Fruit fly (Drosophila melanogaster) whole organism, pupa: ENCODE data around the gene CG34008.

Experiments
- CG10348 ChIP-seq: fragments of 200-800 bp; sonication (Bioruptor generic); IDR thresholded peaks from 2 replicates; pipeline ENCODE4 v1.3.6; 2022; ENCODE audit warnings: missing biosample characterization, missing genetic modification characterization
- CG12605 ChIP-seq: fragments of 200-800 bp; sonication (Bioruptor generic); IDR thresholded peaks from 2 replicates; pipeline ENCODE4 v1.3.6; 2022; ENCODE audit warnings: missing biosample characterization, missing genetic modification characterization
- CG13204 ChIP-seq: fragments of 200-800 bp; sonication (Bioruptor generic); optimal IDR thresholded peaks from 2 replicates; lab custom pipeline; 2018; ENCODE audit warnings: missing biosample characterization, mild to moderate bottlenecking, missing genetic modification characterization, moderate library complexity
- CG14655 ChIP-seq: fragments of 200-800 bp; sonication (Bioruptor generic); optimal IDR thresholded peaks from 3 replicates; lab custom pipeline; 2017; ENCODE audit warnings: mild to moderate bottlenecking, missing biosample characterization, missing genetic modification reagents, missing genetic modification characterization
- CG15710 ChIP-seq: fragments of 200-800 bp; sonication (Bioruptor generic); optimal IDR thresholded peaks from 2 replicates; lab custom pipeline; 2018; ENCODE audit warnings: missing biosample characterization, mild to moderate bottlenecking, missing genetic modification characterization, moderate library complexity
- CG17806 ChIP-seq: fragments of 200-800 bp; sonication (Bioruptor generic); optimal IDR thresholded peaks from 2 replicates; lab custom pipeline; 2018; ENCODE audit warnings: missing biosample characterization, mild to moderate bottlenecking, missing genetic modification characterization, moderate library complexity
- CG32121 ChIP-seq: fragments of 200-800 bp; sonication (Bioruptor generic); IDR thresholded peaks from 2 replicates; pipeline ENCODE4 v1.3.6; 2022; ENCODE audit warnings: missing biosample characterization, missing genetic modification characterization
- CG34367 ChIP-seq: fragments of 200-800 bp; sonication (Bioruptor generic); optimal IDR thresholded peaks from 2 replicates; lab custom pipeline; 2018; ENCODE audit warnings: missing biosample characterization, mild to moderate bottlenecking, missing genetic modification characterization
- CG4496 ChIP-seq: fragments of 200-800 bp; sonication (Bioruptor generic); IDR thresholded peaks from 3 replicates; pipeline ENCODE4 v1.3.6; 2022; ENCODE audit warnings: missing biosample characterization, missing genetic modification characterization
- CG8159 ChIP-seq: fragments of 200-800 bp; sonication (Bioruptor generic); optimal IDR thresholded peaks from 3 replicates; lab custom pipeline; 2018; ENCODE audit warnings: missing biosample characterization, mild to moderate bottlenecking, missing genetic modification characterization, moderate library complexity
- CG8301 ChIP-seq: fragments of 200-800 bp; sonication (Bioruptor generic); optimal IDR thresholded peaks from 2 replicates; lab custom pipeline; 2018; ENCODE audit warnings: missing biosample characterization, mild to moderate bottlenecking, missing genetic modification characterization
- CG9948 ChIP-seq: fragments of 200-800 bp; sonication (Bioruptor generic); optimal IDR thresholded peaks from 2 replicates; lab custom pipeline; 2018; ENCODE audit warnings: missing biosample characterization, mild to moderate bottlenecking, missing genetic modification characterization, moderate library complexity
- D1 ChIP-seq: fragments of 200-800 bp; sonication (Bioruptor generic); optimal IDR thresholded peaks from 2 replicates; lab custom pipeline; 2018; ENCODE audit warnings: missing biosample characterization, mild to moderate bottlenecking, missing genetic modification characterization, moderate library complexity
- EcR ChIP-seq: fragments of 200-800 bp; sonication (Bioruptor generic); optimal IDR thresholded peaks from 3 replicates; lab custom pipeline; 2019; ENCODE audit warnings: missing biosample characterization, missing genetic modification characterization, mild to moderate bottlenecking, moderate library complexity, missing genetic modification reagents
- Ets98B ChIP-seq: fragments of 200-800 bp; sonication (Bioruptor generic); IDR thresholded peaks from 2 replicates; pipeline ENCODE4 v1.3.6; 2022; ENCODE audit warnings: missing biosample characterization, missing genetic modification characterization
- Pif1A ChIP-seq: fragments of 200-800 bp; sonication (Bioruptor generic); optimal IDR thresholded peaks from 3 replicates; lab custom pipeline; 2016; ENCODE audit warnings: missing biosample characterization, missing genetic modification characterization
- Pif1B ChIP-seq: fragments of 200-800 bp; sonication (Bioruptor generic); optimal IDR thresholded peaks from 3 replicates; lab custom pipeline; 2016; ENCODE audit warnings: missing biosample characterization, missing genetic modification characterization
- Snoo ChIP-seq: fragments of 200-800 bp; sonication (Bioruptor generic); optimal IDR thresholded peaks from 3 replicates; lab custom pipeline; 2017; ENCODE audit warnings: missing biosample characterization, mild to moderate bottlenecking, missing genetic modification characterization, inconsistent platforms
- fd96Ca ChIP-seq: fragments of 200-800 bp; sonication (Bioruptor generic); IDR thresholded peaks from 3 replicates; pipeline ENCODE4 v1.3.6; 2022; ENCODE audit warnings: missing biosample characterization, missing genetic modification characterization
- gl ChIP-seq: fragments of 200-800 bp; sonication (Bioruptor generic); optimal IDR thresholded peaks from 2 replicates; lab custom pipeline; 2018; ENCODE audit warnings: missing biosample characterization, mild to moderate bottlenecking, missing genetic modification characterization
- rn ChIP-seq: fragments of 200-800 bp; sonication (Bioruptor generic); IDR thresholded peaks from 2 replicates; pipeline ENCODE4 v1.3.6; 2022; ENCODE audit warnings: missing biosample characterization, missing genetic modification characterization

The CG34008 gene

DNA sequence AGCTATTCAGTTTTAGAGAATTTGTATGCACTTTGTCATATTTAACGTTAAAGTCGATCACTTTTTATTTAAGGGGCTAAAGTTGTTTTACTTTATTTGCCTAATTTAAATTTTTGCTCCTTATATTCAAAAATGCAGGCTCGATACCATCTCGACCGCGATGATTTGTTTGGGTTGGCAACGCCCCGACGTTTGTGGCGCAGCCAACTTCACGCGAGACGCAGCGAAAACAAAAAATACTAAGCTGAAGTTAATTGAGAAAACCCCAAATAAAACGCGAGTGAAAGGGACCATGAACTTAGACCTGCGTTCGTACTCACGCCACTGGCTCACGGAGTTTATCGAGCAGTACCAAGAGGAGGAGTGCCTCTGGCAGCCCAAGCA lies 23.2 kb downstream of the CG34008 start:
- TF ChIP-seq fd96Ca (GFP tag; lab: Robert Waterston, UW) (no peak), Pif1A (GFP tag; lab: Kevin White, UChicago) (no peak), Ets98B (GFP tag; lab: Robert Waterston, UW) (no peak), Snoo (tag; lab: Kevin White, UChicago) (no peak), EcR (GFP tag; lab: Kevin White, UChicago) (no peak), CG12605 (GFP tag; lab: Robert Waterston, UW) (no peak), CG10348 (GFP tag; lab: Robert Waterston, UW) (no peak), CG32121 (no peak), CG4496 (GFP tag; lab: Robert Waterston, UW) (no peak), Pif1B (GFP tag; lab: Kevin White, UChicago) (no peak), CG34367 (tag; lab: Kevin White, UChicago) (no peak), CG17806 (tag; lab: Kevin White, UChicago) (no peak), rn (no peak), CG8301 (tag; lab: Kevin White, UChicago) (no peak), D1 (tag; lab: Kevin White, UChicago) (no peak), gl (tag; lab: Kevin White, UChicago) (no peak), CG9948 (tag; lab: Kevin White, UChicago) (no peak), CG8159 (tag; lab: Kevin White, UChicago) (no peak), CG13204 (GFP tag; lab: Kevin White, UChicago) (no peak)

DNA sequence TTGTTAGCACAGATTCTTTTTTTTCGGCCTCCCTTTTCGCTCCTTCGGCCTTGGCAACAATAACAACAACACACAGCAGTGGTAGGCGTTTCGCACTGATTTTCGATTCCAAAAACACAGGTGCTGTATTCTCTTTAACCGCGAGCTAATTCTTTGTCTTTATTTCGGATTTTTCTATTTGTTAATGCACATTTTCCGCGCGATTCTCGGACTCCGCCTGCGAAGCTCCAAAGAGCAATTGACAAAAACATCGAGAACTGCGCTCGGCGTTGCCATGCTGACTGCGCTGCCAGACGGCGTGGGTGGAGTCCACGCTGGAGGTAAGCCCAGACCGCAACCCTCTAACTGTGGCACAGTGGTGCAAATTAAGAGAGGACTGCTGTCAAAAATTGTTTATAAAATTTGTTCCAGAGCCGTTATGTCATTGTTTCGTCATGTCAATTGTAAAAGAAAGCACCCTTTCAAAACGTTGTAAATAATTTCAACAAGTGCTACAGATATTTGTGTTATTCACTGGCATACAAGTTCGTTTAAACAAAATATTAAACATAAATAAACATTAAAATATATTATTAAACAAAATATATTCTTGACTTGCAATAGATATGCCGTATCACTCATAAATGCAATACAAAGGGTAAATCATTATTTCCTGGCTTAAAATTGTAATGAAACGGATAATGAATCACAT lies 23.8 kb downstream of the CG34008 start, which contains the start of the genes DPCoAC and CG5180:
TSS of gene DPCoAC (minus strand) at position 253 of the 691 bp plus-strand sequence.
TSS of gene CG5180 (plus strand) at position 516 of the 691 bp plus-strand sequence.
- TF ChIP-seq CG15710 (tag; lab: Kevin White, UChicago) = peak; percentile 52
- no peak for TF ChIP-seq CG10348 (GFP tag; lab: Robert Waterston, UW)
- no peak for TF ChIP-seq Pif1A (GFP tag; lab: Kevin White, UChicago)
- peak; percentile 71 for TF ChIP-seq fd96Ca (GFP tag; lab: Robert Waterston, UW)
- TF ChIP-seq CG34367 (tag; lab: Kevin White, UChicago) = peak; percentile 10
- peak; percentile 14 for TF ChIP-seq gl (tag; lab: Kevin White, UChicago)
- peak; percentile 47 for TF ChIP-seq CG8159 (tag; lab: Kevin White, UChicago)
- peak; percentile 53 for TF ChIP-seq Snoo (tag; lab: Kevin White, UChicago)
- TF ChIP-seq D1 (tag; lab: Kevin White, UChicago) = no peak
- TF ChIP-seq CG17806 (tag; lab: Kevin White, UChicago) = peak; percentile 19
- TF ChIP-seq CG32121 = peak; percentile 67
- no peak for TF ChIP-seq CG9948 (tag; lab: Kevin White, UChicago)
- peak; percentile 48 for TF ChIP-seq CG8301 (tag; lab: Kevin White, UChicago)
- no peak for TF ChIP-seq CG13204 (GFP tag; lab: Kevin White, UChicago)
- peak; percentile 63 for TF ChIP-seq CG14655
- TF ChIP-seq EcR (GFP tag; lab: Kevin White, UChicago) = peak; percentile 18
- TF ChIP-seq CG4496 (GFP tag; lab: Robert Waterston, UW) = peak; percentile 84
- TF ChIP-seq CG12605 (GFP tag; lab: Robert Waterston, UW) = peak; percentile 47; the same call in 1 of the 2 replicates
- TF ChIP-seq Ets98B (GFP tag; lab: Robert Waterston, UW) = peak; percentile 41
- peak; percentile 33; the same call in 1 of the 2 replicates for TF ChIP-seq rn
- peak; percentile 31 for TF ChIP-seq Pif1B (GFP tag; lab: Kevin White, UChicago)

DNA sequence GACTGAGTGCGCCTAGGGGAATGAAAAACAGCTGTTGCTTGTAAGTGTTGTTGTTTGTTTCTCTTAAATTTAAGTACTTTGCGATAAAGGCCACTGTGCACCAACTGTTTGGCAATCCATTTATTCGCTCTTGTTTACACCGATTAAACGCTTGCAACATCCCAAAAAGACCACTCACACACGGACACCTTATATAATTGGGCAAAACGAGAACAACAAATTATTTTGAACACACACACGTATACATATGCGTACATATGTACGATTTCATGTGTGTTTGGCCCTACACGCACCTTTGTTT lies 24.3 kb downstream of the CG34008 start:
- TF ChIP-seq CG4496 (GFP tag; lab: Robert Waterston, UW) (no peak), Pif1B (GFP tag; lab: Kevin White, UChicago) (no peak), D1 (tag; lab: Kevin White, UChicago) (no peak), Snoo (tag; lab: Kevin White, UChicago) (no peak), CG15710 (tag; lab: Kevin White, UChicago) (no peak), gl (tag; lab: Kevin White, UChicago) (no peak), CG9948 (tag; lab: Kevin White, UChicago) (no peak), Pif1A (GFP tag; lab: Kevin White, UChicago) (no peak), CG17806 (tag; lab: Kevin White, UChicago) (no peak), CG10348 (GFP tag; lab: Robert Waterston, UW) (no peak), CG8301 (tag; lab: Kevin White, UChicago) (no peak), CG34367 (tag; lab: Kevin White, UChicago) (no peak), fd96Ca (GFP tag; lab: Robert Waterston, UW) (no peak), CG14655 (no peak), EcR (GFP tag; lab: Kevin White, UChicago) (no peak), rn (no peak), CG8159 (tag; lab: Kevin White, UChicago) (no peak), CG13204 (GFP tag; lab: Kevin White, UChicago) (no peak), Ets98B (GFP tag; lab: Robert Waterston, UW) (no peak), CG12605 (GFP tag; lab: Robert Waterston, UW) (no peak)
- TF ChIP-seq, all 21 proteins: peak for 0

DNA sequence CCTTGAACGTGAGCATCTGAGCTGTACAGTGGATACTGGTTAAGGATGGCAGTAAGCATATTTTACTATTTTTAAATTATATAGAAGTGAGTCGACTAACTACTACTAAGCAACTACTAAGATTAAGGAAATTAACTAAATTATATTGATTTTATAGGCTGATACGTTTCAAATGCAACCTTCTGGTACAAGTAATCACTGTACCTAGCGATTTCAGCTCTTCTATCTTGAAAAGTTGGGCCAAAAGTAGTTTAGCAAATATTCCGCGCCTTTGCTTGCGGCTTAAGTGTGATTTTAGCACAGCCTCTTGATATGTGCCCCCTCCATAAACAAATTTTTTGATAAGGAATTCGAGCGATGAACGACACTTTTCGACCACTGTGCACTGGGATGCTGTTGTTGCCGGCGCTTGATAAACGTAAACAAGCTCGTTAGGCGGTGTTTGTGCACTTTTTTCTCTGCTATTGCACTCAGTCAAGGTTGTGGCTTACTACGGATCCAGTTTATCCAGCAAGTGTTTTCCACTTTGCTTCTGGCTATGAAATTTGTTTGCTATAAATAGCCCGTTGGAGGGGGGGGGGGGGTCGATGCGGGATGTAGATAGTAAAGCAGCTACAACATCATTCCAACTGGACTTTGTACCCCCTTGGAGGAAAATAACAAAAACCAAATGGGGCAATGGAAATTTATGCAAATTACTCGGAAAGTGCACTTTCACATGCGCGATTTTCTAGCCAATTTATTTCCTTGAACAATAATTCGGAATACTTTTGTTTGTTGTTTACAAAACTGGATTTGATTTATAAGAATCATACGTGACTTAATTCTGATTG lies 24.8 kb downstream of the CG34008 start:
- TF ChIP-seq CG8301 (tag; lab: Kevin White, UChicago) (peak; percentile 67), CG9948 (tag; lab: Kevin White, UChicago) (peak; percentile 62), CG15710 (tag; lab: Kevin White, UChicago) (peak; percentile 67), Pif1B (GFP tag; lab: Kevin White, UChicago) (peak; percentile 9), Pif1A (GFP tag; lab: Kevin White, UChicago) (peak; percentile 60), CG32121 (peak; percentile 67), CG8159 (tag; lab: Kevin White, UChicago) (peak; percentile 70), CG14655 (peak; percentile 78), CG13204 (GFP tag; lab: Kevin White, UChicago) (peak; percentile 86), D1 (tag; lab: Kevin White, UChicago) (no peak), CG4496 (GFP tag; lab: Robert Waterston, UW) (peak; percentile 82), CG34367 (tag; lab: Kevin White, UChicago) (peak; percentile 42), gl (tag; lab: Kevin White, UChicago) (peak; percentile 91), fd96Ca (GFP tag; lab: Robert Waterston, UW) (peak; percentile 70), rn (no peak), CG10348 (GFP tag; lab: Robert Waterston, UW) (peak; percentile 54), Ets98B (GFP tag; lab: Robert Waterston, UW) (peak; percentile 81), Snoo (tag; lab: Kevin White, UChicago) (peak; percentile 47), EcR (GFP tag; lab: Kevin White, UChicago) (peak; percentile 46), CG12605 (GFP tag; lab: Robert Waterston, UW) (peak; percentile 71), CG17806 (tag; lab: Kevin White, UChicago) (peak; percentile 65)
